Fruit fly (Drosophila melanogaster) whole organism: ENCODE data around the gene CG11353.

Experiments used
- CG8478 ChIP-seq: fragments of >200 bp; optimal IDR thresholded peaks from 2 replicates; lab custom pipeline; 2018; ENCODE audit warnings: inconsistent platforms
- psq ChIP-seq: fragments of >200 bp; optimal IDR thresholded peaks from 2 replicates; lab custom pipeline; 2017

- no peak for TF ChIP-seq psq (lab: Kevin White, UChicago)
- no peak for TF ChIP-seq CG8478 (lab: Kevin White, UChicago)
Observed at dm6 chr3L:4549341-4549740, 16.4 kb downstream of the CG11353 start.
